Worm (Caenorhabditis elegans): ENCODE measurements around the gene gly-6.

DNA sequence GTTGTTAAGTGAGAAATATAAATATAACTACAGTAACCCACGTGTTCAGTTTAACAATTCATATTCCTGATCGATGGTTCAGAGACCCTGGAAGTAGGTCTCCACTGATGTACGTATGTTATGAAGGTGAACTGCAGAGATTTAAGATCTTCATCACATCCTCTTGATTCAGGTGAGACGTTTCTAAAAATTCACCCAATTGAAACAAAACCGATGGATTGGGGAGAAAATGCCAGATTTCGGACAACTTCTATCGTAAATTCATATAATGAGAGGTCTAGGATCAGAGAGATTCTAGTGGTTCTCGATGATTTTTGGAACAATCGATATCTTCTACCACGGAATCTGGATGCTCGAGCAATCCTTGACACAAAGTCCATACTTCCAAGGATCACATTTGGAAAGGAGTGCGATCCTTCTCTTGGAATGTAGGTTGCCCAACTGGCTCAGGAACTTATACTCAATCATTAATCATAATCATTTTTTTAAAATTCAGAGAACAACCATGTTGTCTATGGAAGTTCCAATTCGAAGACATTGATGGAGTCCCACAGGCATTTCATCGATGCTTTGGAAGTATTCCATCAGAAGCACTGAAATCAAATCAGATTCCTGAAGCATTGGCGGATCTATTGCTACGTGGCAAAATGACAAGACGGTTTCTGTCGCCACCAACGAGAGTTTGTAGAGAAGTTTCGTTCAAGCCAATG lies 36.7 kb downstream of the gly-6 start, which contains the start of the genes nth-1 and R10E4.7:
- TF ChIP-seq tab-1 (GFP tag; IDR thresholded peaks at IDR 0.05): no peak
- TF ChIP-seq med-1 (GFP tag; optimal IDR thresholded peaks at IDR 0.05; ENCODE audit: insufficient read depth): no peak
- TF ChIP-seq ref-1 (GFP tag; conservative IDR thresholded peaks at IDR 0.05): no peak
- no peak for TF ChIP-seq T22C8.4 (GFP tag; IDR thresholded peaks at IDR 0.05)
- no peak for TF ChIP-seq flt-1 (GFP tag; IDR thresholded peaks at IDR 0.05)
- TF ChIP-seq klf-2 (GFP tag; conservative IDR thresholded peaks at IDR 0.05): no peak

All from whole organism, midembryonic.